Worm (Caenorhabditis elegans): ENCODE data around the gene T23C6.4.

Gene T23C6.4

DNA sequence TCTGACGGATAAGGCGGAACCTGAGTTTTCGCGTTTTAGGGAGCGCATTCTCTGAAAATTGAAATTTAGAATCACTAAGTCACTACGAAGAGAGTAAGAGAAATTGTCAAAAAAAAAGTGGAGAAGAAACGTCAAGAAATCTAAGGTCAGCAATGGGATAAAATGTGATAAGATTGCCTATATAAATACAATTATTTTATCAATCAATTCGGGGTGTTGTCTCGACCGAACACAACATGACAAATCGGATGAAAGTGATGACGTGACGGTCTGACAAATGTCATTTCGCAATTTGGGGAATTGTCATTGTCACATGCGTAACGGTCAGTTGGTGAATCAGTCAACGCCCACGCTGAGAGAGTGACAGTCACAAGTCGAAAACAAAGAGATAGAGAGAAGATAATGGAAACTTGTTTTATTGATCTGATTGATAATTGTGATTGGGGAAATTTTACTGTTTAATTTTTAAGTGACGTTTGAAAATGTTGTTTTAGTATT is 11.6 kb downstream of the T23C6.4 start, which contains the start of gene cnp-3 (continued):
- no peak for TF ChIP-seq ztf-4 (tag; optimal IDR thresholded peaks at IDR 0.05)
- peak; percentile 31 for TF ChIP-seq tbx-2 (tag; optimal IDR thresholded peaks at IDR 0.05)
- TF ChIP-seq nhr-84 (tag; optimal IDR thresholded peaks at IDR 0.05), result no peak
- peak; percentile 54 for TF ChIP-seq nhr-71 (tag; optimal IDR thresholded peaks at IDR 0.05)
- no peak for TF ChIP-seq ces-1 (GFP tag; optimal IDR thresholded peaks at IDR 0.05)
- TF ChIP-seq lin-35 (GFP tag; optimal IDR thresholded peaks at IDR 0.05), result peak in 1 of 2 experiments; percentile 49
- TF ChIP-seq nhr-20 (tag; optimal IDR thresholded peaks at IDR 0.05), result peak; percentile 58
- no peak for TF ChIP-seq alr-1 (tag; optimal IDR thresholded peaks at IDR 0.05; ENCODE audit: borderline replicate concordance)
- TF ChIP-seq pag-3 (tag; optimal IDR thresholded peaks at IDR 0.05; ENCODE audit: borderline replicate concordance, insufficient read depth), result no peak
- TF ChIP-seq tlp-1 (tag; optimal IDR thresholded peaks at IDR 0.05), result no peak
- no peak for TF ChIP-seq egl-27 (tag; optimal IDR thresholded peaks at IDR 0.05)
- TF ChIP-seq mdl-1 (tag; optimal IDR thresholded peaks at IDR 0.05), result peak in 1 of 2 experiments; percentile 63
- no peak for TF ChIP-seq lin-15B (tag; optimal IDR thresholded peaks at IDR 0.05)
- no peak for TF ChIP-seq ceh-8 (GFP tag; optimal IDR thresholded peaks at IDR 0.05)
- no peak for TF ChIP-seq nhr-76 (tag; optimal IDR thresholded peaks at IDR 0.05)
- no peak for TF ChIP-seq mef-2 (tag; optimal IDR thresholded peaks at IDR 0.05)
- no peak for TF ChIP-seq ztf-11 (tag; optimal IDR thresholded peaks at IDR 0.05)
- no peak for TF ChIP-seq hpl-2 (GFP tag; optimal IDR thresholded peaks at IDR 0.05)
- TF ChIP-seq fkh-8 (tag; optimal IDR thresholded peaks at IDR 0.05), result no peak
- TF ChIP-seq hlh-4 (tag; optimal IDR thresholded peaks at IDR 0.05), result no peak
- TF ChIP-seq lsy-2 (tag; optimal IDR thresholded peaks at IDR 0.05), result no peak
- no peak for TF ChIP-seq ceh-63 (GFP tag; optimal IDR thresholded peaks at IDR 0.05)
- no peak for TF ChIP-seq swsn-7 (tag; optimal IDR thresholded peaks at IDR 0.05)
- no peak for TF ChIP-seq xbp-1 (tag; optimal IDR thresholded peaks at IDR 0.05)
- no peak for TF ChIP-seq sptf-1 (tag; optimal IDR thresholded peaks at IDR 0.05)
- no peak for TF ChIP-seq Y116A8C.19 (tag; optimal IDR thresholded peaks at IDR 0.05; ENCODE audit: borderline replicate concordance)
- TF ChIP-seq snpc-4 (tag; optimal IDR thresholded peaks at IDR 0.05), result no peak
- TF ChIP-seq nhr-12 (tag; optimal IDR thresholded peaks at IDR 0.05), result no peak
- no peak for TF ChIP-seq fkh-10 (GFP tag; optimal IDR thresholded peaks at IDR 0.05)
- peak; percentile 38 for TF ChIP-seq snu-23 (GFP tag; optimal IDR thresholded peaks at IDR 0.05)
- TF ChIP-seq grh-1 (GFP tag; IDR thresholded peaks at IDR 0.05), result peak; percentile 56; the same call in 1 of the 2 replicates
- TF ChIP-seq nhr-90 (tag; optimal IDR thresholded peaks at IDR 0.05; ENCODE audit: poor library complexity), result peak; percentile 47
- no peak for TF ChIP-seq unc-98 (GFP tag; IDR thresholded peaks at IDR 0.05)
- TF ChIP-seq C04F5.9 (tag; optimal IDR thresholded peaks at IDR 0.05), result no peak
- TF ChIP-seq elt-3 (tag; optimal IDR thresholded peaks at IDR 0.05), result peak in 2 of 6 experiments; percentile 79 to 96
- TF ChIP-seq C16A3.4 (tag; optimal IDR thresholded peaks at IDR 0.05), result no peak
- TF ChIP-seq unc-86 (tag; optimal IDR thresholded peaks at IDR 0.05), result no peak
- TF ChIP-seq zag-1 (tag; optimal IDR thresholded peaks at IDR 0.05), result no peak
- no peak for TF ChIP-seq lin-13 (GFP tag; optimal IDR thresholded peaks at IDR 0.05)
- no peak for TF ChIP-seq ama-1 (optimal IDR thresholded peaks at IDR 0.05)
- TF ChIP-seq C34B4.2 (tag; optimal IDR thresholded peaks at IDR 0.05), result no peak
- TF ChIP-seq lin-39 (tag; optimal IDR thresholded peaks at IDR 0.05), result no peak
- TF ChIP-seq aha-1 (tag; optimal IDR thresholded peaks at IDR 0.05), result no peak
- no peak for TF ChIP-seq aly-2 (tag; optimal IDR thresholded peaks at IDR 0.05)
- TF ChIP-seq fos-1 (tag; optimal IDR thresholded peaks at IDR 0.05), result no peak
- TF ChIP-seq ceh-90 (tag; optimal IDR thresholded peaks at IDR 0.05), result no peak
- no peak for TF ChIP-seq irx-1 (tag; optimal IDR thresholded peaks at IDR 0.05)
- no peak for TF ChIP-seq nhr-47 (tag; optimal IDR thresholded peaks at IDR 0.05)
- TF ChIP-seq F16B12.6 (tag; optimal IDR thresholded peaks at IDR 0.05), result no peak
- TF ChIP-seq pax-3 (tag; optimal IDR thresholded peaks at IDR 0.05), result no peak
- no peak for TF ChIP-seq efl-3 (GFP tag; optimal IDR thresholded peaks at IDR 0.05)
- no peak for TF ChIP-seq isw-1 (GFP tag; IDR thresholded peaks at IDR 0.05)
- TF ChIP-seq nhr-237 (tag; optimal IDR thresholded peaks at IDR 0.05), result no peak
- TF ChIP-seq unc-62 (GFP tag; optimal IDR thresholded peaks at IDR 0.05), result no peak
